Worm (Caenorhabditis elegans) whole organism, young adult: ENCODE results near the gene asps-1.
"Not testable (repeated sequence)": the region's sequence is repeated elsewhere in the genome, so short reads cannot be mapped to it uniquely, and the experiment has no call there.

Experiments
- B0019.2 ChIP-seq: fragments of 200-800 bp; sonication (Bioruptor generic); conservative IDR thresholded peaks from 2 replicates; pipeline ENCODE4 v1.3.6; 2022; ENCODE audit warnings: missing genetic modification reagents, missing genetic modification characterization, missing compliant biosample characterization
- B0035.1 ChIP-seq: sonication (generic microtip); optimal IDR thresholded peaks from 2 replicates; lab custom pipeline; 2016; ENCODE audit warnings: missing genetic modification characterization, mild to moderate bottlenecking, missing compliant biosample characterization, missing genotype, missing genetic modification reagents
- D2030.7 ChIP-seq: fragments of 200-800 bp; sonication (Bioruptor generic); IDR thresholded peaks from 2 replicates; pipeline ENCODE4 v1.3.6; 2022; ENCODE audit warnings: missing genetic modification reagents, missing genetic modification characterization, missing compliant biosample characterization
- F33H1.4 ChIP-seq: fragments of 200-800 bp; sonication (Bioruptor generic); IDR thresholded peaks from 2 replicates; pipeline ENCODE4 v1.3.6; 2022; ENCODE audit warnings: missing genetic modification reagents, missing genetic modification characterization, missing compliant biosample characterization
- F37B4.10 ChIP-seq: fragments of 200-800 bp; sonication (Bioruptor generic); IDR thresholded peaks from 2 replicates; pipeline ENCODE4 v1.3.6; 2022; ENCODE audit warnings: missing genetic modification characterization, missing compliant biosample characterization
- Y53F4B.3 ChIP-seq: fragments of 200-800 bp; sonication (Bioruptor generic); IDR thresholded peaks from 2 replicates; pipeline ENCODE4 v1.3.6; 2022; ENCODE audit warnings: missing genetic modification reagents, missing genetic modification characterization, missing compliant biosample characterization
- Y56A3A.18 ChIP-seq: fragments of 200-800 bp; sonication (Bioruptor generic); IDR thresholded peaks from 2 replicates; pipeline ENCODE4 v1.3.6; 2022; ENCODE audit warnings: missing genetic modification reagents, missing genetic modification characterization, missing compliant biosample characterization
- aptf-2 ChIP-seq: fragments of 200-800 bp; sonication (Bioruptor generic); conservative IDR thresholded peaks from 2 replicates; pipeline ENCODE4 v1.3.6; 2022; ENCODE audit warnings: missing genetic modification reagents, missing genetic modification characterization, missing compliant biosample characterization
- aptf-3 ChIP-seq: fragments of 200-800 bp; sonication (Bioruptor generic); IDR thresholded peaks from 2 replicates; pipeline ENCODE4 v1.3.6; 2022; ENCODE audit warnings: missing genetic modification characterization, missing compliant biosample characterization
- attf-5 ChIP-seq: fragments of 200-800 bp; sonication (Bioruptor generic); optimal IDR thresholded peaks from 2 replicates; lab custom pipeline; 2018; ENCODE audit warnings: mild to moderate bottlenecking, missing genetic modification characterization, missing compliant biosample characterization
- bed-1 ChIP-seq: fragments of 200-800 bp; sonication (Bioruptor generic); IDR thresholded peaks from 2 replicates; pipeline ENCODE4 v1.3.6; 2022; ENCODE audit warnings: missing genetic modification reagents, missing genetic modification characterization, missing compliant biosample characterization
- bed-2 ChIP-seq: fragments of 200-800 bp; sonication (Bioruptor generic); IDR thresholded peaks from 2 replicates; pipeline ENCODE4 v1.3.6; 2022; ENCODE audit warnings: missing genetic modification reagents, missing genetic modification characterization, missing compliant biosample characterization
- cebp-1 ChIP-seq, 2 experiments: fragments of 200-800 bp in 1 of 2; sonication (Bioruptor generic) in 1 of 2; sonication (generic microtip) in 1 of 2; IDR thresholded peaks in 1 of 2; optimal IDR thresholded peaks in 1 of 2; 2 replicates each; pipeline versions ENCODE4 v1.3.6 to Lab custom; 2017 to 2022; ENCODE audit warnings: missing compliant biosample characterization in 2 of 2, missing genetic modification characterization in 2 of 2, mild to moderate bottlenecking in 1 of 2, missing genetic modification reagents in 1 of 2, moderate library complexity in 1 of 2
- cebp-2 ChIP-seq: fragments of 200-800 bp; sonication (Bioruptor generic); IDR thresholded peaks from 2 replicates; pipeline ENCODE4 v1.3.6; 2022; ENCODE audit warnings: missing genetic modification characterization, missing compliant biosample characterization
- ceh-91 ChIP-seq: fragments of 200-800 bp; sonication (Bioruptor generic); IDR thresholded peaks from 2 replicates; pipeline ENCODE4 v1.3.6; 2022; ENCODE audit warnings: missing genetic modification reagents, missing genetic modification characterization, missing compliant biosample characterization
- chd-7 ChIP-seq: sonication (generic microtip); optimal IDR thresholded peaks from 2 replicates; lab custom pipeline; 2016; ENCODE audit warnings: mild to moderate bottlenecking, missing genetic modification characterization, moderate library complexity, missing compliant biosample characterization
- dox-1 ChIP-seq: fragments of 200-800 bp; sonication (Bioruptor generic); IDR thresholded peaks from 2 replicates; pipeline ENCODE4 v1.3.6; 2022; ENCODE audit warnings: missing genetic modification reagents, missing genetic modification characterization, missing compliant biosample characterization
- egl-18 ChIP-seq: fragments of 200-800 bp; sonication (Bioruptor generic); IDR thresholded peaks from 2 replicates; pipeline ENCODE4 v1.3.6; 2022; ENCODE audit warnings: missing genetic modification reagents, missing genetic modification characterization, missing compliant biosample characterization
- egl-44 ChIP-seq: fragments of 200-800 bp; sonication (Bioruptor generic); IDR thresholded peaks from 2 replicates; pipeline ENCODE4 v1.3.6; 2022; ENCODE audit warnings: missing genetic modification reagents, missing genetic modification characterization, missing compliant biosample characterization
- egrh-3 ChIP-seq: fragments of 200-800 bp; sonication (Bioruptor generic); IDR thresholded peaks from 2 replicates; pipeline ENCODE4 v1.3.6; 2022; ENCODE audit warnings: missing genetic modification reagents, missing genetic modification characterization, missing compliant biosample characterization
- hmg-1.2 ChIP-seq: fragments of 200-800 bp; sonication (Bioruptor generic); IDR thresholded peaks from 2 replicates; pipeline ENCODE4 v1.3.6; 2022; ENCODE audit warnings: missing genetic modification reagents, missing genetic modification characterization, missing compliant biosample characterization
- hmg-20 ChIP-seq: fragments of 200-800 bp; sonication (Bioruptor generic); IDR thresholded peaks from 2 replicates; pipeline ENCODE4 v1.3.6; 2022; ENCODE audit warnings: missing genetic modification reagents, missing genetic modification characterization, missing compliant biosample characterization
- hrde-1 ChIP-seq: sonication (generic microtip); optimal IDR thresholded peaks from 2 replicates; lab custom pipeline; 2016; ENCODE audit warnings: missing genetic modification characterization, mild to moderate bottlenecking, missing compliant biosample characterization, moderate library complexity, missing genotype, missing genetic modification reagents, borderline replicate concordance
- hsf-1 ChIP-seq: fragments of 200-800 bp; sonication (Bioruptor generic); IDR thresholded peaks from 2 replicates; pipeline ENCODE4 v1.3.6; 2022; ENCODE audit warnings: missing genetic modification reagents, missing genetic modification characterization, missing compliant biosample characterization
- let-526 ChIP-seq: fragments of 200-800 bp; sonication (Bioruptor generic); IDR thresholded peaks from 2 replicates; pipeline ENCODE4 v1.3.6; 2022; ENCODE audit warnings: missing genetic modification reagents, missing genetic modification characterization, missing compliant biosample characterization
- let-607 ChIP-seq, 2 experiments: fragments of 200-800 bp in 1 of 2; sonication (Bioruptor generic) in 1 of 2; sonication (generic microtip) in 1 of 2; optimal IDR thresholded peaks; 2 replicates each; lab custom pipeline; 2016 to 2018; ENCODE audit warnings: mild to moderate bottlenecking in 2 of 2, missing compliant biosample characterization in 2 of 2, missing genetic modification characterization in 2 of 2, moderate library complexity in 2 of 2, missing genotype in 1 of 2
- lin-26 ChIP-seq: fragments of 200-800 bp; sonication (Bioruptor generic); IDR thresholded peaks from 2 replicates; pipeline ENCODE4 v1.3.6; 2022; ENCODE audit warnings: missing genetic modification reagents, missing genetic modification characterization, missing compliant biosample characterization
- lin-40 ChIP-seq: sonication (generic microtip); optimal IDR thresholded peaks from 2 replicates; lab custom pipeline; 2016; ENCODE audit warnings: missing genetic modification characterization, mild to moderate bottlenecking, missing compliant biosample characterization, missing genotype, missing genetic modification reagents
- lin-54 ChIP-seq: fragments of 200-800 bp; sonication (Bioruptor generic); optimal IDR thresholded peaks from 2 replicates; lab custom pipeline; 2018; ENCODE audit warnings: mild to moderate bottlenecking, missing genetic modification characterization, missing compliant biosample characterization
- lir-1 ChIP-seq: fragments of 200-800 bp; sonication (Bioruptor generic); conservative IDR thresholded peaks from 2 replicates; pipeline ENCODE4 v1.3.6; 2022; ENCODE audit warnings: missing genetic modification reagents, missing genetic modification characterization, missing compliant biosample characterization
- lsl-1 ChIP-seq: fragments of 200-800 bp; sonication (Bioruptor generic); optimal IDR thresholded peaks from 2 replicates; lab custom pipeline; 2018; ENCODE audit warnings: mild to moderate bottlenecking, missing genetic modification characterization, moderate library complexity, missing compliant biosample characterization
- madf-10 ChIP-seq: sonication (generic microtip); optimal IDR thresholded peaks from 2 replicates; lab custom pipeline; 2016; ENCODE audit warnings: mild to moderate bottlenecking, missing genetic modification characterization, missing compliant biosample characterization
- madf-6 ChIP-seq: fragments of 200-800 bp; sonication (Bioruptor generic); IDR thresholded peaks from 2 replicates; pipeline ENCODE4 v1.3.6; 2022; ENCODE audit warnings: missing genetic modification reagents, missing genetic modification characterization, missing compliant biosample characterization
- madf-8 ChIP-seq: fragments of 200-800 bp; sonication (Bioruptor generic); conservative IDR thresholded peaks from 2 replicates; pipeline ENCODE4 v1.3.6; 2022; ENCODE audit warnings: missing genetic modification reagents, missing genetic modification characterization, missing compliant biosample characterization
- nfyb-1 ChIP-seq: fragments of 200-800 bp; sonication (Bioruptor generic); IDR thresholded peaks from 2 replicates; pipeline ENCODE4 v1.3.6; 2022; ENCODE audit warnings: missing genetic modification reagents, missing genetic modification characterization, missing compliant biosample characterization
- nhr-90 ChIP-seq: sonication (generic microtip); optimal IDR thresholded peaks from 2 replicates; lab custom pipeline; 2016; ENCODE audit warnings: missing genotype, mild to moderate bottlenecking, missing genetic modification characterization, missing compliant biosample characterization
- pbrm-1 ChIP-seq: fragments of 200-800 bp; sonication (Bioruptor generic); IDR thresholded peaks from 2 replicates; pipeline ENCODE4 v1.3.6; 2022; ENCODE audit warnings: missing genetic modification reagents, missing genetic modification characterization, missing compliant biosample characterization
- rcor-1 ChIP-seq: fragments of 200-800 bp; sonication (Bioruptor generic); IDR thresholded peaks from 2 replicates; pipeline ENCODE4 v1.3.6; 2022; ENCODE audit warnings: missing genetic modification reagents, missing genetic modification characterization, missing compliant biosample characterization
- repo-1 ChIP-seq: sonication (generic microtip); optimal IDR thresholded peaks from 2 replicates; lab custom pipeline; 2017; ENCODE audit warnings: mild to moderate bottlenecking, missing genetic modification characterization, missing compliant biosample characterization
- snpc-4 ChIP-seq, 5 experiments: fragments of 150-350 bp in 1 of 5; sonication (generic microtip) in 4 of 5; optimal IDR thresholded peaks; 2 replicates each; lab custom pipeline; 2014 to 2018; ENCODE audit warnings: missing genetic modification characterization in 5 of 5, missing biosample characterization in 3 of 5, antibody characterized with exemption in 2 of 5, mild to moderate bottlenecking in 2 of 5, missing compliant biosample characterization in 2 of 5, missing genotype in 2 of 5, moderate library complexity in 2 of 5, missing genetic modification reagents in 1 of 5
- tlf-1 ChIP-seq: fragments of 200-800 bp; sonication (Bioruptor generic); optimal IDR thresholded peaks from 2 replicates; lab custom pipeline; 2018; ENCODE audit warnings: mild to moderate bottlenecking, missing genetic modification characterization, missing compliant biosample characterization
- ztf-18 ChIP-seq: sonication (generic microtip); optimal IDR thresholded peaks from 2 replicates; lab custom pipeline; 2016; ENCODE audit warnings: missing genotype, mild to moderate bottlenecking, missing genetic modification characterization, missing compliant biosample characterization
- ztf-25 ChIP-seq: fragments of 200-800 bp; sonication (Bioruptor generic); IDR thresholded peaks from 2 replicates; pipeline ENCODE4 v1.3.6; 2022; ENCODE audit warnings: missing genetic modification reagents, missing genetic modification characterization, missing compliant biosample characterization
- ztf-26 ChIP-seq: sonication (generic microtip); optimal IDR thresholded peaks from 2 replicates; lab custom pipeline; 2017; ENCODE audit warnings: missing genetic modification characterization, missing compliant biosample characterization
- ztf-28 ChIP-seq: fragments of 200-800 bp; sonication (Bioruptor generic); IDR thresholded peaks from 2 replicates; pipeline ENCODE4 v1.3.6; 2022; ENCODE audit warnings: missing genetic modification reagents, missing genetic modification characterization, missing compliant biosample characterization
- ztf-6 ChIP-seq: fragments of 200-800 bp; sonication (Bioruptor generic); IDR thresholded peaks from 2 replicates; pipeline ENCODE4 v1.3.6; 2022; ENCODE audit warnings: missing genetic modification reagents, missing genetic modification characterization, missing compliant biosample characterization

Gene asps-1

ce11 chrV:10341905-10342328, 24.7 kb upstream of the asps-1 start, which contains the start of gene K07C5.13 (continued):
- peak; percentile 68; the same call in 1 of the 2 replicates for TF ChIP-seq ztf-6 (GFP tag; lab: Robert Waterston, UW)
- peak; percentile 81; the same call in 1 of the 2 replicates for TF ChIP-seq aptf-3 (GFP tag; lab: Robert Waterston, UW)
- peak; percentile 76; the same call in 1 of the 2 replicates for TF ChIP-seq let-526
- 0 out of 2 replicates have a peak, but pooled peaks have one; percentile 68 for TF ChIP-seq ztf-25
- TF ChIP-seq hmg-1.2 (GFP tag; lab: Robert Waterston, UW): peak; percentile 83
- TF ChIP-seq lin-40 (tag; lab: Kevin White, UChicago): peak; percentile 93
- TF ChIP-seq nhr-90 (tag; lab: Kevin White, UChicago): peak; percentile 20
- TF ChIP-seq lin-26: peak; percentile 79
- not testable (repeated sequence) for TF ChIP-seq snpc-4 (GFP tag; optimal IDR thresholded peaks at IDR 0.05; lab: Kevin White, UChicago)
- TF ChIP-seq snpc-4 (tag; optimal IDR thresholded peaks at IDR 0.05; lab: Kevin White, UChicago): peak in 2 of 4 experiments; percentile 69 to 72
- TF ChIP-seq B0019.2 (GFP tag; lab: Robert Waterston, UW): peak; percentile 70
- TF ChIP-seq hmg-20: peak; percentile 83
- peak; percentile 75 for TF ChIP-seq chd-7 (tag; lab: Kevin White, UChicago)
- peak; percentile 87 for TF ChIP-seq lir-1
- TF ChIP-seq madf-10 (tag; lab: Kevin White, UChicago): peak; percentile 38
- TF ChIP-seq hrde-1 (tag; lab: Kevin White, UChicago): peak; percentile 29
- TF ChIP-seq B0035.1: peak; percentile 67
- peak; percentile 69 for TF ChIP-seq cebp-1 (GFP tag; IDR thresholded peaks at IDR 0.05; lab: Robert Waterston, UW)
- TF ChIP-seq cebp-1 (tag; optimal IDR thresholded peaks at IDR 0.05; lab: Kevin White, UChicago): peak; percentile 82
- TF ChIP-seq egl-44 (GFP tag; lab: Robert Waterston, UW): peak; percentile 89; the same call in 1 of the 2 replicates
- TF ChIP-seq tlf-1 (GFP tag; lab: Kevin White, UChicago): peak; percentile 70
- peak; percentile 82 for TF ChIP-seq egl-18 (GFP tag; lab: Robert Waterston, UW)
- 0 out of 2 replicates have a peak, but pooled peaks have one; percentile 45 for TF ChIP-seq Y53F4B.3
- peak; percentile 72; the same call in 1 of the 2 replicates for TF ChIP-seq cebp-2
- peak; percentile 83 for TF ChIP-seq repo-1 (tag; lab: Kevin White, UChicago)
- peak; percentile 95 for TF ChIP-seq D2030.7 (GFP tag; lab: Robert Waterston, UW)
- peak; percentile 91 for TF ChIP-seq ztf-26
- peak; percentile 91 for TF ChIP-seq aptf-2 (GFP tag; lab: Robert Waterston, UW)
- TF ChIP-seq F33H1.4 (GFP tag; lab: Robert Waterston, UW): peak; percentile 68
- peak; percentile 68 for TF ChIP-seq attf-5
- peak; percentile 89 for TF ChIP-seq ceh-91 (GFP tag; lab: Robert Waterston, UW)
- peak; percentile 91 for TF ChIP-seq rcor-1 (GFP tag; lab: Robert Waterston, UW)
- TF ChIP-seq bed-2 (GFP tag; lab: Robert Waterston, UW): peak; percentile 80; the same call in 1 of the 2 replicates
- TF ChIP-seq dox-1 (GFP tag; lab: Robert Waterston, UW): peak; percentile 99
- peak; percentile 89; the same call in 1 of the 2 replicates for TF ChIP-seq Y56A3A.18 (GFP tag; lab: Robert Waterston, UW)
- peak; percentile 40; the same call in 1 of the 2 replicates for TF ChIP-seq madf-8
- peak; percentile 43 for TF ChIP-seq egrh-3 (GFP tag; lab: Robert Waterston, UW)
- TF ChIP-seq nfyb-1 (GFP tag; lab: Robert Waterston, UW): peak; percentile 95
- peak; percentile 99 for TF ChIP-seq F37B4.10 (GFP tag; lab: Robert Waterston, UW)
- peak; percentile 96 for TF ChIP-seq ztf-18
- TF ChIP-seq hsf-1 (GFP tag; lab: Robert Waterston, UW): peak; percentile 84
- peak in 1 of 2 experiments; percentile 0 for TF ChIP-seq let-607 (tag; optimal IDR thresholded peaks at IDR 0.05; lab: Kevin White, UChicago)
- TF ChIP-seq lin-54 (GFP tag; lab: Kevin White, UChicago): peak; percentile 64
- TF ChIP-seq lsl-1 (GFP tag; lab: Kevin White, UChicago): peak; percentile 51
- TF ChIP-seq madf-6 (GFP tag; lab: Robert Waterston, UW): peak; percentile 86
- 0 out of 2 replicates have a peak, but pooled peaks have one; percentile 51 for TF ChIP-seq bed-1 (GFP tag; lab: Robert Waterston, UW)
- peak; percentile 100 for TF ChIP-seq pbrm-1 (GFP tag; lab: Robert Waterston, UW)
- peak; percentile 88; the same call in 1 of the 2 replicates for TF ChIP-seq ztf-28 (GFP tag; lab: Robert Waterston, UW)
